Fruit fly (Drosophila melanogaster): Measurements from ENCODE around the gene CG10472.

The CG10472 gene

dm6 chr3L:6082561-6082960, 19.9 kb upstream of the CG10472 start, which contains the start of gene CG13293 (continued):
- peak; percentile 1 for TF ChIP-seq trem (tag; optimal IDR thresholded peaks at IDR 0.05)
- peak; percentile 39 to 87 for TF ChIP-seq crp (GFP tag; optimal IDR thresholded peaks at IDR 0.05)
- no peak for TF ChIP-seq sc (optimal IDR thresholded peaks at IDR 0.05)
- TF ChIP-seq sc (GFP tag; optimal IDR thresholded peaks at IDR 0.05): no peak
- TF ChIP-seq wdn (GFP tag; IDR thresholded peaks at IDR 0.05): no peak
- peak; percentile 2 for TF ChIP-seq Ets97D (GFP tag; optimal IDR thresholded peaks at IDR 0.05)
- peak; percentile 22; the same call in 1 of the 2 replicates for TF ChIP-seq MBD-R2 (GFP tag; IDR thresholded peaks at IDR 0.05)
- TF ChIP-seq CG11093 (GFP tag; IDR thresholded peaks at IDR 0.05): 0 out of 3 replicates have a peak, but pooled peaks have one; percentile 8
- TF ChIP-seq H2.0 (GFP tag; IDR thresholded peaks at IDR 0.05): no peak
- TF ChIP-seq row (GFP tag; IDR thresholded peaks at IDR 0.05): peak; percentile 61; the same call in 2 of the 3 replicates
- TF ChIP-seq pan (optimal IDR thresholded peaks at IDR 0.05): no peak
- TF ChIP-seq pan (GFP tag; optimal IDR thresholded peaks at IDR 0.05 in 1 of 2, IDR thresholded peaks at IDR 0.05 in 1 of 2): peak in 1 of 2 experiments; percentile 38
- no peak for TF ChIP-seq CG4282 (GFP tag; optimal IDR thresholded peaks at IDR 0.05)
- peak; percentile 17 for TF ChIP-seq CG14710 (tag; optimal IDR thresholded peaks at IDR 0.05)
- TF ChIP-seq insv (GFP tag; optimal IDR thresholded peaks at IDR 0.05): peak in 1 of 2 experiments; percentile 20
- peak; percentile 62 for TF ChIP-seq sens (GFP tag)
- peak; percentile 61 for TF ChIP-seq abd-A (tag; optimal IDR thresholded peaks at IDR 0.05)
- no peak for TF ChIP-seq CG11560 (tag; IDR thresholded peaks at IDR 0.05)
- TF ChIP-seq CG5180 (GFP tag; optimal IDR thresholded peaks at IDR 0.05): no peak
- 0 out of 2 replicates have a peak, but pooled peaks have one; percentile 9 for TF ChIP-seq ssp (GFP tag; IDR thresholded peaks at IDR 0.05)
- no peak for TF ChIP-seq CG12236 (GFP tag; optimal IDR thresholded peaks at IDR 0.05)
- TF ChIP-seq CG17829 (tag; optimal IDR thresholded peaks at IDR 0.05): peak; percentile 5
- TF ChIP-seq CG10431 (GFP tag; optimal IDR thresholded peaks at IDR 0.05): peak; percentile 29
- TF ChIP-seq H15 (GFP tag; IDR thresholded peaks at IDR 0.05): 0 out of 3 replicates have a peak, but pooled peaks have one; percentile 21
- TF ChIP-seq CG18476 (GFP tag; optimal IDR thresholded peaks at IDR 0.05): peak; percentile 90
- TF ChIP-seq HLHmδ (GFP tag; optimal IDR thresholded peaks at IDR 0.05): peak; percentile 25
- TF ChIP-seq Dek (tag; optimal IDR thresholded peaks at IDR 0.05): no peak
- TF ChIP-seq lab (GFP tag; optimal IDR thresholded peaks at IDR 0.05): peak; percentile 2
- no peak for TF ChIP-seq pfk (GFP tag; optimal IDR thresholded peaks at IDR 0.05)
- TF ChIP-seq amos (GFP tag; IDR thresholded peaks at IDR 0.05; ENCODE audit: partially characterized antibody): 0 out of 2 replicates have a peak, but pooled peaks have one; percentile 11
- peak; percentile 2 for TF ChIP-seq CG9797 (GFP tag; optimal IDR thresholded peaks at IDR 0.05)
- no peak for TF ChIP-seq Sox100B (GFP tag; optimal IDR thresholded peaks at IDR 0.05)
- TF ChIP-seq cad (GFP tag; optimal IDR thresholded peaks at IDR 0.05): peak; percentile 28
- no peak for TF ChIP-seq danr (GFP tag; IDR thresholded peaks at IDR 0.05)
- TF ChIP-seq CG12659 (GFP tag; optimal IDR thresholded peaks at IDR 0.05): peak; percentile 20
- peak; percentile 35 for TF ChIP-seq fd102C (GFP tag; optimal IDR thresholded peaks at IDR 0.05)
- TF ChIP-seq MESR4 (GFP tag; optimal IDR thresholded peaks at IDR 0.05): peak; percentile 30
- TF ChIP-seq CG8290 (GFP tag; optimal IDR thresholded peaks at IDR 0.05): no peak
- TF ChIP-seq CG8290 (tag; optimal IDR thresholded peaks at IDR 0.05): peak in 1 of 2 experiments; percentile 43
- TF ChIP-seq Max (GFP tag; optimal IDR thresholded peaks at IDR 0.05): no peak
- 0 out of 2 replicates have a peak, but pooled peaks have one; percentile 38 for TF ChIP-seq CG11696 (GFP tag; IDR thresholded peaks at IDR 0.05)
- no peak for TF ChIP-seq ham (GFP tag; IDR thresholded peaks at IDR 0.05)
- peak; percentile 17 for TF ChIP-seq Fer1 (GFP tag; optimal IDR thresholded peaks at IDR 0.05)
- TF ChIP-seq nerfin-1 (tag; optimal IDR thresholded peaks at IDR 0.05): peak; percentile 15
- no peak; the same call in 2 of the 3 replicates for TF ChIP-seq CG34422 (GFP tag; IDR thresholded peaks at IDR 0.05)
- peak; percentile 12 for TF ChIP-seq CG11504 (tag; optimal IDR thresholded peaks at IDR 0.05)
- peak; percentile 15 for TF ChIP-seq Hmr (GFP tag; optimal IDR thresholded peaks at IDR 0.05)
- no peak for TF ChIP-seq Eip74EF (GFP tag; optimal IDR thresholded peaks at IDR 0.05)
- TF ChIP-seq CkIIα-i1 (GFP tag; IDR thresholded peaks at IDR 0.05): no peak
- TF ChIP-seq scrt (GFP tag; optimal IDR thresholded peaks at IDR 0.05): peak; percentile 53

Measured in whole organism, embryonic.